Worm (Caenorhabditis elegans) whole organism, L2 larva: Measurements from ENCODE around the gene nhr-97.
A peak's percentile ranks its signal among the peaks of the same experiment; 100 is the strongest.

Experiments
- C34F6.9 ChIP-seq: fragments of 150-350 bp; optimal IDR thresholded peaks from 2 replicates; lab custom pipeline; 2014; ENCODE audit warnings: missing biosample characterization, missing genetic modification characterization
- F13H6.1 ChIP-seq: sonication (generic microtip); optimal IDR thresholded peaks from 2 replicates; lab custom pipeline; 2016; ENCODE audit warnings: missing genetic modification characterization, missing compliant biosample characterization
- Y55F3AM.14 ChIP-seq: fragments of 200-800 bp; sonication (Bioruptor generic); optimal IDR thresholded peaks from 2 replicates; lab custom pipeline; 2018; ENCODE audit warnings: mild to moderate bottlenecking, missing genetic modification characterization, missing compliant biosample characterization
- ZK546.5 ChIP-seq: sonication (generic microtip); optimal IDR thresholded peaks from 2 replicates; lab custom pipeline; 2017; ENCODE audit warnings: missing biosample characterization, missing genetic modification characterization
- alr-1 ChIP-seq: fragments of 150-350 bp; optimal IDR thresholded peaks from 2 replicates; lab custom pipeline; 2014; ENCODE audit warnings: missing biosample characterization, missing genetic modification characterization
- aly-2 ChIP-seq: fragments of 150-350 bp; optimal IDR thresholded peaks from 2 replicates; lab custom pipeline; 2014; ENCODE audit warnings: missing biosample characterization, missing genetic modification characterization
- ama-1 ChIP-seq: fragments of 150-350 bp; optimal IDR thresholded peaks from 2 replicates; lab custom pipeline; 2018; ENCODE audit warnings: inconsistent platforms
- blmp-1 ChIP-seq: sonication (generic microtip); optimal IDR thresholded peaks from 2 replicates; lab custom pipeline; 2017; ENCODE audit warnings: missing genetic modification characterization, mild to moderate bottlenecking, missing compliant biosample characterization, antibody characterized with exemption, moderate library complexity; ENCODE audit not compliant: insufficient read depth
- ceh-16 ChIP-seq: fragments of 150-350 bp; optimal IDR thresholded peaks from 2 replicates; lab custom pipeline; 2014; ENCODE audit warnings: missing biosample characterization, missing genetic modification characterization
- ceh-82 ChIP-seq: fragments of 150-350 bp; optimal IDR thresholded peaks from 2 replicates; lab custom pipeline; 2014; ENCODE audit warnings: missing biosample characterization, missing genetic modification characterization
- crh-2 ChIP-seq: sonication (generic microtip); optimal IDR thresholded peaks from 2 replicates; lab custom pipeline; 2017; ENCODE audit warnings: missing biosample characterization, missing genetic modification characterization
- dmd-4 ChIP-seq: sonication (generic microtip); optimal IDR thresholded peaks from 2 replicates; lab custom pipeline; 2017; ENCODE audit warnings: missing biosample characterization, missing genetic modification characterization
- egl-27 ChIP-seq: sonication (generic microtip); optimal IDR thresholded peaks from 3 replicates; lab custom pipeline; 2017; ENCODE audit warnings: missing biosample characterization, missing genetic modification reagents, missing genetic modification characterization
- elt-1 ChIP-seq: fragments of 150-350 bp; optimal IDR thresholded peaks from 2 replicates; lab custom pipeline; 2014; ENCODE audit warnings: missing biosample characterization, missing genetic modification characterization
- elt-3 ChIP-seq: sonication (generic microtip); optimal IDR thresholded peaks from 2 replicates; lab custom pipeline; 2017; ENCODE audit warnings: missing biosample characterization, missing genetic modification characterization
- fos-1 ChIP-seq: fragments of 150-350 bp; optimal IDR thresholded peaks from 2 replicates; lab custom pipeline; 2014; ENCODE audit warnings: missing biosample characterization, missing genetic modification characterization
- gmeb-1 ChIP-seq: fragments of 150-350 bp; optimal IDR thresholded peaks from 2 replicates; lab custom pipeline; 2014; ENCODE audit warnings: missing biosample characterization, missing genetic modification characterization
- lin-13 ChIP-seq: fragments of 150-350 bp; optimal IDR thresholded peaks from 2 replicates; lab custom pipeline; 2014; ENCODE audit warnings: missing biosample characterization, missing genetic modification reagents, missing genetic modification characterization
- lin-39 ChIP-seq: fragments of 150-350 bp; optimal IDR thresholded peaks from 2 replicates; lab custom pipeline; 2014; ENCODE audit warnings: missing biosample characterization, missing genetic modification reagents, missing genetic modification characterization
- mab-5 ChIP-seq: fragments of 150-350 bp; optimal IDR thresholded peaks from 2 replicates; lab custom pipeline; 2014; ENCODE audit warnings: missing biosample characterization, missing genetic modification characterization
- mdl-1 ChIP-seq, 2 experiments: fragments of 150-350 bp in 1 of 2; sonication (generic microtip) in 1 of 2; optimal IDR thresholded peaks; 2 replicates each; lab custom pipeline; 2017; ENCODE audit warnings: missing biosample characterization in 2 of 2, missing genetic modification characterization in 2 of 2
- nhr-129 ChIP-seq: fragments of 150-350 bp; optimal IDR thresholded peaks from 2 replicates; lab custom pipeline; 2014; ENCODE audit warnings: missing biosample characterization, missing genetic modification characterization
- nhr-21 ChIP-seq: fragments of 150-350 bp; optimal IDR thresholded peaks from 2 replicates; lab custom pipeline; 2014; ENCODE audit warnings: missing biosample characterization, missing genetic modification characterization
- nhr-23 ChIP-seq: fragments of 150-350 bp; optimal IDR thresholded peaks from 2 replicates; lab custom pipeline; 2014; ENCODE audit warnings: missing biosample characterization, missing genetic modification reagents, missing genetic modification characterization
- nhr-237 ChIP-seq: fragments of 150-350 bp; optimal IDR thresholded peaks from 2 replicates; lab custom pipeline; 2014; ENCODE audit warnings: missing biosample characterization, missing genetic modification characterization
- nhr-25 ChIP-seq: fragments of 150-350 bp; sonication (generic microtip); optimal IDR thresholded peaks from 3 replicates; lab custom pipeline; 2014; ENCODE audit warnings: missing biosample characterization, missing genetic modification characterization
- nhr-6 ChIP-seq: fragments of 150-350 bp; optimal IDR thresholded peaks from 2 replicates; lab custom pipeline; 2014; ENCODE audit warnings: missing biosample characterization, missing genetic modification characterization
- nhr-77 ChIP-seq: fragments of 150-350 bp; optimal IDR thresholded peaks from 2 replicates; lab custom pipeline; 2014; ENCODE audit warnings: missing biosample characterization, missing genetic modification characterization
- sem-4 ChIP-seq: fragments of 150-350 bp; optimal IDR thresholded peaks from 2 replicates; lab custom pipeline; 2014; ENCODE audit warnings: missing biosample characterization, missing genetic modification reagents, missing genetic modification characterization
- skn-1 ChIP-seq: sonication (generic microtip); optimal IDR thresholded peaks from 2 replicates; lab custom pipeline; 2017; ENCODE audit warnings: missing biosample characterization, missing genetic modification characterization
- sma-3 ChIP-seq: sonication (generic microtip); optimal IDR thresholded peaks from 2 replicates; lab custom pipeline; 2016; ENCODE audit warnings: missing genetic modification reagents, missing genetic modification characterization, missing compliant biosample characterization
- sma-9 ChIP-seq, 2 experiments: fragments of 150-350 bp in 1 of 2; sonication (generic microtip) in 1 of 2; optimal IDR thresholded peaks; 2 replicates each; lab custom pipeline; 2014 to 2016; ENCODE audit warnings: missing genetic modification characterization in 2 of 2, mild to moderate bottlenecking in 1 of 2, missing biosample characterization in 1 of 2, missing compliant biosample characterization in 1 of 2, missing genetic modification reagents in 1 of 2, moderate library complexity in 1 of 2
- snpc-4 ChIP-seq: fragments of 150-350 bp; optimal IDR thresholded peaks from 2 replicates; lab custom pipeline; 2014; ENCODE audit warnings: missing biosample characterization, missing genetic modification characterization
- unc-39 ChIP-seq: fragments of 150-350 bp; optimal IDR thresholded peaks from 2 replicates; lab custom pipeline; 2014; ENCODE audit warnings: missing biosample characterization, missing genetic modification characterization
- zag-1 ChIP-seq: fragments of 150-350 bp; optimal IDR thresholded peaks from 2 replicates; lab custom pipeline; 2014; ENCODE audit warnings: missing biosample characterization, missing genetic modification characterization
- ztf-1 ChIP-seq: fragments of 200-800 bp; sonication (Bioruptor generic); conservative IDR thresholded peaks from 2 replicates; pipeline ENCODE4 v1.3.6; 2022; ENCODE audit warnings: missing genetic modification characterization, missing compliant biosample characterization
- ztf-11 ChIP-seq: sonication (generic microtip); optimal IDR thresholded peaks from 2 replicates; lab custom pipeline; 2017; ENCODE audit warnings: missing biosample characterization, missing genetic modification characterization
- ztf-4 ChIP-seq: fragments of 150-350 bp; optimal IDR thresholded peaks from 2 replicates; lab custom pipeline; 2014; ENCODE audit warnings: missing biosample characterization, missing genetic modification characterization

The nhr-97 gene

DNA sequence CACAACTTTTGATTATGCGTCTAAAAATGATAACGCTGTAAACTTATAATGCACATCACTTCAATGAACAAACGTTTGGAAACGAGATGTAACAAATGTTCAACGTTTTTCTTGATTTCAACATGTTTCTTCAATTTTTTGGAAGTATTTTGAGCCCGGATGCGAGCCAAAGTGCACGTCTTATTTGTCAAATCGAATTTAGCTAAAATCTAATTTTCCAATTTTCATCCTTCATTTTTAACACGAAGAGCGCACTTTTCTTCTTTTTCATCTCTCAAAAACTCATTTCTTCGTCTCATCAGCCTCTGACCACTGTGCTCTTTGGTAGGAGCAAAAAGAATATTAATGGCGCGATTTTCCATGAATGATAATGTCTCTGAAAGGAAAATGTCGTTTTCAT is 40.9 kb downstream of the nhr-97 start:
- TF ChIP-seq C34F6.9 (tag; lab: Kevin White, UChicago) (peak; percentile 17), sma-9 (GFP tag; optimal IDR thresholded peaks at IDR 0.05; lab: Kevin White, UChicago) (peak; percentile 17), sma-9 (tag; optimal IDR thresholded peaks at IDR 0.05; lab: Kevin White, UChicago) (no peak), aly-2 (no peak), sem-4 (tag; lab: Kevin White, UChicago) (no peak)
- TF ChIP-seq, all 48 proteins: peak for 2

DNA sequence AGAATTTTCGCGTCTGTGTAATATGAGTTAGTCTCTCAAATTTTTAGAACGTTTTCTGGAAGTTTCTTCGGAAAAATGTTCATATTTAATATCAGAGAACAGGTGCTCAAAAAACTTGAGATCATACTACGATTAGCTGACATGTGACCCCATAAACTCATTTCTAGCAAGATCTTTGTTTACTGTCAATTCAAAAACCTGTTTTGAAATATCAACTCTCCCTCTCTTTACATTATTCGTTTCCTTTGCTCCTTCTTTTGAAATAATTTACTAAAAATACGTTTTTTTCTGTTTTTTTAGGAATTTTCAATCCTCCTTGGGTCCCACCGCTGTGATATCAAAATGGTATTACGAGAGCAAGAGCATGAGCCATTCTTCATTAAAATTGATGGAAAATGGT is 41.7 kb downstream of the nhr-97 start, which contains the start of gene fat-4:
fat-4 (plus strand) TSS at position 301 of the 400 bp plus-strand sequence.
- no peak for TF ChIP-seq nhr-6 (tag; lab: Kevin White, UChicago)
- TF ChIP-seq nhr-23 (tag; lab: Kevin White, UChicago): no peak
- no peak for TF ChIP-seq nhr-21 (tag; lab: Kevin White, UChicago)
- TF ChIP-seq gmeb-1 (tag; lab: Kevin White, UChicago): no peak
- no peak for TF ChIP-seq elt-1
- no peak for TF ChIP-seq skn-1 (tag; lab: Kevin White, UChicago)
- no peak for TF ChIP-seq elt-3 (tag; lab: Kevin White, UChicago)
- no peak for TF ChIP-seq ztf-1 (GFP tag; lab: Robert Waterston, UW)
- TF ChIP-seq unc-39: no peak
- TF ChIP-seq egl-27 (tag; lab: Kevin White, UChicago): no peak
- no peak for TF ChIP-seq Y55F3AM.14 (GFP tag; lab: Kevin White, UChicago)
- TF ChIP-seq nhr-237: no peak
- TF ChIP-seq ztf-4 (tag; lab: Kevin White, UChicago): no peak
- no peak for TF ChIP-seq zag-1 (tag; lab: Kevin White, UChicago)
- TF ChIP-seq ceh-16 (tag; lab: Kevin White, UChicago): no peak
- TF ChIP-seq nhr-77 (tag; lab: Kevin White, UChicago): no peak
- TF ChIP-seq ztf-11 (tag; lab: Kevin White, UChicago): no peak

DNA sequence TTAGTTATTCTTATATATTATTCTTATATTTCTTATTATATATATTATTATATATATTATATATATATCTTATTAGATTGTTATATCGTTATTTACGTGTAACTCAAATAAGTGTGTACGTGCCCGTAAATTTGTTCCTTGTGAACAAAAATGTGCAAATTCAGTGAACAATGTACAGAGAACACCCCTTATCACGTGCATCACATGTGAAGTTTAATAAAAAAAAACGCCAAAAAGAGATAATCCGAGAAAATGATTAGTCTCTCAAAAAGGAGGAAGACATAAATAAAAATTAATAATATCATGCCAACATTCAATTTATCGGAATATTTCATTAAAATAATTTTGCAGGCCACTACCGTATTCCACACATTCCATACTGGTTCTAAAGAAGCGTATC is 42.2 kb downstream of the nhr-97 start:
- TF ChIP-seq ceh-82 (tag; lab: Kevin White, UChicago) (no peak), mdl-1 (tag; optimal IDR thresholded peaks at IDR 0.05; lab: Kevin White, UChicago) (no peak), ama-1 (lab: Kevin White, UChicago) (no peak), lin-39 (tag; lab: Kevin White, UChicago) (no peak), crh-2 (tag; lab: Kevin White, UChicago) (no peak), sma-9 (GFP tag; optimal IDR thresholded peaks at IDR 0.05; lab: Kevin White, UChicago) (peak; percentile 14), sma-9 (tag; optimal IDR thresholded peaks at IDR 0.05; lab: Kevin White, UChicago) (no peak), ZK546.5 (tag; lab: Kevin White, UChicago) (no peak)
- TF ChIP-seq, all 48 proteins: peak for 1

DNA sequence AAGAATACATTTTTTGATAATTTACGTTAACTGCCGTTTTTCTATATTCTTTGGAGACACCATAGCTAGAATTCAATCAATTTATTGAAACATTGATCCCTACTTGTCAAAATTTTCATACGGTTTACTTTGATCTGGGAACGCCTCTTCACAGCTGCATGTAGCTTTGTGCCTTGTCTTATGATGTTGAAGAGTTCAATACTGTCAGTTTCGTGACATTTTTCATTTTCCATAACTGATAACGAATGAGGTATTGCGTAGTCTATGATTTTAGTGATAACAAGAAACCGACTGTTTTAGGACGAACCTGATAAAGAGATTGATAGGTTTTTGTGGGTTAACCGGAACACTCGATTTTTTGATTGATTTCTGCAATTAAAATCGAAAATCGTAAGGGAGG is 44.0 kb downstream of the nhr-97 start:
- TF ChIP-seq mab-5: no peak
- TF ChIP-seq F13H6.1 (tag; lab: Kevin White, UChicago): peak; percentile 25
- no peak for TF ChIP-seq nhr-25 (tag; lab: Kevin White, UChicago)
- TF ChIP-seq ama-1 (lab: Kevin White, UChicago): no peak
- no peak for TF ChIP-seq lin-13 (GFP tag; lab: Kevin White, UChicago)
- TF ChIP-seq sma-3 (GFP tag; lab: Kevin White, UChicago): peak; percentile 24
- TF ChIP-seq Y55F3AM.14 (GFP tag; lab: Kevin White, UChicago): no peak
- TF ChIP-seq ZK546.5 (tag; lab: Kevin White, UChicago): no peak
- peak; percentile 34 for TF ChIP-seq blmp-1 (tag; lab: Kevin White, UChicago)
- peak; percentile 48 for TF ChIP-seq gmeb-1 (tag; lab: Kevin White, UChicago)
- peak; percentile 21 for TF ChIP-seq nhr-129 (tag; lab: Kevin White, UChicago)
- TF ChIP-seq zag-1 (tag; lab: Kevin White, UChicago): no peak
- no peak for TF ChIP-seq ztf-11 (tag; lab: Kevin White, UChicago)
- peak; percentile 83 for TF ChIP-seq sma-9 (GFP tag; optimal IDR thresholded peaks at IDR 0.05; lab: Kevin White, UChicago)
- no peak for TF ChIP-seq sma-9 (tag; optimal IDR thresholded peaks at IDR 0.05; lab: Kevin White, UChicago)
- no peak for TF ChIP-seq lin-39 (tag; lab: Kevin White, UChicago)
- TF ChIP-seq crh-2 (tag; lab: Kevin White, UChicago): peak; percentile 78
- TF ChIP-seq ztf-4 (tag; lab: Kevin White, UChicago): no peak
- no peak for TF ChIP-seq snpc-4 (tag; lab: Kevin White, UChicago)
- no peak for TF ChIP-seq dmd-4 (tag; lab: Kevin White, UChicago)
- no peak for TF ChIP-seq aly-2
- no peak for TF ChIP-seq nhr-77 (tag; lab: Kevin White, UChicago)
- TF ChIP-seq nhr-23 (tag; lab: Kevin White, UChicago): no peak
- no peak for TF ChIP-seq alr-1 (tag; lab: Kevin White, UChicago)
- peak; percentile 91 for TF ChIP-seq fos-1 (tag; lab: Kevin White, UChicago)
- TF ChIP-seq, all 48 proteins: peak for 8
